Worm (Caenorhabditis elegans) whole organism, L1 larva: ENCODE measurements around the gene Y82E9BR.5.
A peak's percentile ranks its signal among the peaks of the same experiment; 100 is the strongest.

Source experiments
- C04F5.9 ChIP-seq: sonication (generic microtip); optimal IDR thresholded peaks from 2 replicates; lab custom pipeline; 2016; ENCODE audit warnings: missing genetic modification characterization, missing compliant biosample characterization
- aha-1 ChIP-seq: fragments of 150-350 bp; optimal IDR thresholded peaks from 2 replicates; lab custom pipeline; 2014; ENCODE audit warnings: missing biosample characterization, missing genetic modification characterization
- aly-2 ChIP-seq: fragments of 150-350 bp; optimal IDR thresholded peaks from 2 replicates; lab custom pipeline; 2014; ENCODE audit warnings: missing biosample characterization, missing genetic modification characterization
- blmp-1 ChIP-seq: fragments of 150-350 bp; optimal IDR thresholded peaks from 2 replicates; lab custom pipeline; 2014; ENCODE audit warnings: missing biosample characterization, missing genetic modification characterization
- ceh-63 ChIP-seq: fragments of 200-800 bp; sonication (Bioruptor generic); optimal IDR thresholded peaks from 2 replicates; lab custom pipeline; 2018; ENCODE audit warnings: mild to moderate bottlenecking, missing genetic modification characterization, missing compliant biosample characterization
- ces-1 ChIP-seq: fragments of 150-350 bp; optimal IDR thresholded peaks from 2 replicates; lab custom pipeline; 2014; ENCODE audit warnings: missing biosample characterization, missing genetic modification reagents, missing genetic modification characterization
- dpl-1 ChIP-seq, 3 experiments: fragments of 150-350 bp in 2 of 3; sonication (generic microtip) in 1 of 3; optimal IDR thresholded peaks; 2 replicates each; lab custom pipeline; 2014 to 2017; ENCODE audit warnings: missing biosample characterization in 3 of 3, missing genetic modification characterization in 3 of 3, missing genetic modification reagents in 3 of 3
- dsc-1 ChIP-seq: sonication (generic microtip); optimal IDR thresholded peaks from 2 replicates; lab custom pipeline; 2016; ENCODE audit warnings: mild to moderate bottlenecking, missing genetic modification characterization, missing compliant biosample characterization
- efl-1 ChIP-seq, 4 experiments: fragments of 150-350 bp; optimal IDR thresholded peaks in 3 of 4; peaks in 1 of 4; 1 replicate in 1 of 4; 2 replicates in 3 of 4; lab custom pipeline; 2014; ENCODE audit warnings: missing biosample characterization in 2 of 4, missing genetic modification characterization in 2 of 4, missing genetic modification reagents in 2 of 4
- elt-2 ChIP-seq: sonication (generic microtip); optimal IDR thresholded peaks from 2 replicates; lab custom pipeline; 2016; ENCODE audit warnings: missing genetic modification characterization, mild to moderate bottlenecking, inconsistent platforms, missing compliant biosample characterization, missing genetic modification reagents
- fkh-4 ChIP-seq: sonication (generic microtip); optimal IDR thresholded peaks from 2 replicates; lab custom pipeline; 2016; ENCODE audit warnings: missing compliant biosample characterization, missing genetic modification characterization, borderline replicate concordance
- fos-1 ChIP-seq: fragments of 150-350 bp; optimal IDR thresholded peaks from 2 replicates; lab custom pipeline; 2014; ENCODE audit warnings: missing biosample characterization, missing genetic modification characterization
- hpl-2 ChIP-seq: fragments of 150-350 bp; optimal IDR thresholded peaks from 2 replicates; lab custom pipeline; 2014; ENCODE audit warnings: missing biosample characterization, missing genetic modification reagents, missing genetic modification characterization
- irx-1 ChIP-seq: sonication (generic microtip); optimal IDR thresholded peaks from 2 replicates; lab custom pipeline; 2016; ENCODE audit warnings: missing genetic modification characterization, missing compliant biosample characterization
- isw-1 ChIP-seq: fragments of 200-800 bp; sonication (Bioruptor generic); IDR thresholded peaks from 2 replicates; pipeline ENCODE4 v1.3.6; 2022; ENCODE audit warnings: missing genetic modification characterization, missing compliant biosample characterization
- lin-15B ChIP-seq: fragments of 150-350 bp; sonication (generic microtip); optimal IDR thresholded peaks from 3 replicates; lab custom pipeline; 2014; ENCODE audit warnings: missing biosample characterization, missing genetic modification characterization
- lin-35 ChIP-seq, 2 experiments: fragments of 150-350 bp; optimal IDR thresholded peaks; 2 replicates each; lab custom pipeline; 2014; ENCODE audit warnings: missing biosample characterization in 2 of 2, missing genetic modification characterization in 2 of 2, missing genetic modification reagents in 2 of 2
- lsy-2 ChIP-seq, 2 experiments: fragments of 150-350 bp; optimal IDR thresholded peaks; 2 replicates each; lab custom pipeline; 2014; ENCODE audit warnings: missing biosample characterization in 2 of 2, missing genetic modification characterization in 2 of 2
- mdl-1 ChIP-seq, 2 experiments: fragments of 150-350 bp; optimal IDR thresholded peaks; 2 replicates each; lab custom pipeline; 2014 to 2017; ENCODE audit warnings: missing biosample characterization in 2 of 2, missing genetic modification characterization in 2 of 2, inconsistent platforms in 1 of 2
- nhr-28 ChIP-seq: fragments of 150-350 bp; optimal IDR thresholded peaks from 2 replicates; lab custom pipeline; 2014; ENCODE audit warnings: missing biosample characterization, missing genetic modification characterization
- nhr-47 ChIP-seq: sonication (generic microtip); optimal IDR thresholded peaks from 2 replicates; lab custom pipeline; 2016; ENCODE audit warnings: mild to moderate bottlenecking, missing genetic modification characterization, moderate library complexity, missing compliant biosample characterization
- nhr-77 ChIP-seq: fragments of 150-350 bp; optimal IDR thresholded peaks from 2 replicates; lab custom pipeline; 2014; ENCODE audit warnings: missing biosample characterization, missing genetic modification characterization
- nhr-84 ChIP-seq: sonication (generic microtip); optimal IDR thresholded peaks from 2 replicates; lab custom pipeline; 2017; ENCODE audit warnings: missing biosample characterization, missing genetic modification characterization
- nhr-85 ChIP-seq: sonication (generic microtip); peaks from one replicate; lab custom pipeline; 2016; ENCODE audit warnings: missing genetic modification characterization, inconsistent platforms, missing compliant biosample characterization
- pqm-1 ChIP-seq: sonication (generic microtip); optimal IDR thresholded peaks from 3 replicates; lab custom pipeline; 2017; ENCODE audit warnings: missing biosample characterization, missing genetic modification characterization
- rnt-1 ChIP-seq: sonication (generic microtip); optimal IDR thresholded peaks from 2 replicates; lab custom pipeline; 2016; ENCODE audit warnings: mild to moderate bottlenecking, missing genetic modification characterization, moderate library complexity, missing compliant biosample characterization
- skn-1 ChIP-seq: fragments of 150-350 bp; optimal IDR thresholded peaks from 2 replicates; lab custom pipeline; 2014; ENCODE audit warnings: missing biosample characterization, missing genetic modification characterization
- sptf-1 ChIP-seq: fragments of 150-350 bp; optimal IDR thresholded peaks from 2 replicates; lab custom pipeline; 2014; ENCODE audit warnings: missing biosample characterization, missing genetic modification characterization
- sup-37 ChIP-seq: fragments of 200-800 bp; sonication (Bioruptor generic); optimal IDR thresholded peaks from 2 replicates; lab custom pipeline; 2018; ENCODE audit warnings: mild to moderate bottlenecking, missing genetic modification characterization, missing compliant biosample characterization
- swsn-7 ChIP-seq: sonication (generic microtip); optimal IDR thresholded peaks from 2 replicates; lab custom pipeline; 2016; ENCODE audit warnings: missing genetic modification characterization, missing compliant biosample characterization
- tbx-2 ChIP-seq: sonication (generic microtip); optimal IDR thresholded peaks from 2 replicates; lab custom pipeline; 2016; ENCODE audit warnings: missing genetic modification characterization, missing compliant biosample characterization
- tlp-1 ChIP-seq: fragments of 150-350 bp; optimal IDR thresholded peaks from 2 replicates; lab custom pipeline; 2014; ENCODE audit warnings: missing biosample characterization, missing genetic modification characterization
- unc-130 ChIP-seq: fragments of 150-350 bp; optimal IDR thresholded peaks from 2 replicates; lab custom pipeline; 2017; ENCODE audit warnings: missing biosample characterization, missing genetic modification characterization, inconsistent platforms
- unc-98 ChIP-seq: fragments of 200-800 bp; sonication (Bioruptor generic); IDR thresholded peaks from 2 replicates; pipeline ENCODE4 v1.3.6; 2022; ENCODE audit warnings: missing genetic modification characterization, missing compliant biosample characterization
- vab-15 ChIP-seq: sonication (generic microtip); optimal IDR thresholded peaks from 2 replicates; lab custom pipeline; 2017; ENCODE audit warnings: missing genotype, mild to moderate bottlenecking, missing genetic modification characterization, missing compliant biosample characterization
- ztf-11 ChIP-seq, 2 experiments: sonication (generic microtip); optimal IDR thresholded peaks; 2 replicates each; lab custom pipeline; 2016 to 2017; ENCODE audit warnings: missing genetic modification characterization in 2 of 2, missing biosample characterization in 1 of 2, missing compliant biosample characterization in 1 of 2
- ztf-4 ChIP-seq: fragments of 150-350 bp; optimal IDR thresholded peaks from 2 replicates; lab custom pipeline; 2014; ENCODE audit warnings: missing biosample characterization, missing genetic modification characterization

Gene Y82E9BR.5

DNA sequence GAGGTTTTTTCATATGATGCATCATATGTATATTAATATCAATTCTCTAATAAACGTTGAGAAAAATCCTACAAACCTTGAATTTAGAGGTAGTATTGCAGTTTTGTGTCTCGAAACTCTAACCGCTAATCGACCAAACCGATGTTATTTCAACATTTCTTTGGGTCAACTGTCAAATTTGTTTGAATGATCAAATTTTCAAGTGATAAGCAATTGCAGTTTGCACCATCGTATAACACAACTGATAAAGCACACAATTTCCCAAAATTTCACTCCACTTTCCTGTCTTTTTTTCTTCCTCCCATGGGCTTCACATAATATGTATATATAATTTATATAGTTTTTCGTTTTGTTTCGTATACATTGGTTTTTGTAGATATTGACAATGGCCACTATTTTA, at the start of gene Y82E9BR.5, which contains the start of gene fbxa-138:
Gene Y82E9BR.5 (plus strand): TSS at position 279 of the 400 bp plus-strand sequence.
Gene fbxa-138 (minus strand): TSS at position 161 of the 400 bp plus-strand sequence.
- TF ChIP-seq tlp-1 (peak; percentile 17), nhr-77 (tag; lab: Kevin White, UChicago) (no peak), dsc-1 (tag; lab: Kevin White, UChicago) (no peak), fkh-4 (tag; lab: Kevin White, UChicago) (no peak), nhr-85 (tag; lab: Kevin White, UChicago) (no peak), aha-1 (tag; lab: Kevin White, UChicago) (no peak), elt-2 (tag; lab: Kevin White, UChicago) (peak; percentile 70), isw-1 (no peak), pqm-1 (no peak)
- TF ChIP-seq, all 84 proteins: peak for 2

ce11 chrIII:1340240-1340639, 43.9 kb upstream of the Y82E9BR.5 start, which contains the start of gene fbxa-5:
fbxa-5 (minus strand) TSS chrIII:1340340.
- TF ChIP-seq ztf-11 (tag; optimal IDR thresholded peaks at IDR 0.05; lab: Kevin White, UChicago) (no peak), nhr-84 (no peak), vab-15 (tag; lab: Kevin White, UChicago) (no peak), dpl-1 (GFP tag; optimal IDR thresholded peaks at IDR 0.05; lab: Kevin White, UChicago) (no peak), unc-130 (tag; lab: Kevin White, UChicago) (no peak), sptf-1 (tag; lab: Kevin White, UChicago) (no peak), lsy-2 (tag; optimal IDR thresholded peaks at IDR 0.05; lab: Kevin White, UChicago) (no peak), blmp-1 (tag; lab: Kevin White, UChicago) (no peak), irx-1 (tag; lab: Kevin White, UChicago) (no peak), tbx-2 (no peak), C04F5.9 (tag; lab: Kevin White, UChicago) (no peak), unc-98 (no peak), fos-1 (tag; lab: Kevin White, UChicago) (no peak), sup-37 (GFP tag; lab: Kevin White, UChicago) (no peak), rnt-1 (tag; lab: Kevin White, UChicago) (no peak), hpl-2 (GFP tag; lab: Kevin White, UChicago) (no peak)

ce11 chrIII:1342488-1342887, 41.7 kb upstream of the Y82E9BR.5 start, which contains the start of gene fbxa-26:
fbxa-26 (minus strand) TSS chrIII:1342522.
- TF ChIP-seq nhr-47 (tag; lab: Kevin White, UChicago) (no peak), nhr-77 (tag; lab: Kevin White, UChicago) (no peak), ztf-4 (tag; lab: Kevin White, UChicago) (no peak), unc-130 (tag; lab: Kevin White, UChicago) (no peak), aly-2 (tag; lab: Kevin White, UChicago) (no peak), aha-1 (tag; lab: Kevin White, UChicago) (no peak), ces-1 (GFP tag; lab: Kevin White, UChicago) (no peak), pqm-1 (no peak), ceh-63 (GFP tag; lab: Kevin White, UChicago) (no peak), lin-15B (tag; lab: Kevin White, UChicago) (no peak), swsn-7 (no peak), unc-98 (no peak), skn-1 (no peak), mdl-1 (tag; optimal IDR thresholded peaks at IDR 0.05; lab: Kevin White, UChicago) (no peak)
- TF ChIP-seq, all 84 proteins: peak for 0

- no peak for TF ChIP-seq nhr-28 (tag; lab: Kevin White, UChicago)
- peak; percentile 27 to 63 for TF ChIP-seq efl-1 (optimal IDR thresholded peaks at IDR 0.05; lab: Kevin White, UChicago)
- peak; percentile 62 to 76 for TF ChIP-seq efl-1 (GFP tag; optimal IDR thresholded peaks at IDR 0.05 in 1 of 2; lab: Kevin White, UChicago)
- TF ChIP-seq lin-35 (GFP tag; optimal IDR thresholded peaks at IDR 0.05; lab: Kevin White, UChicago): peak in 1 of 2 experiments; percentile 20
- peak in 1 of 3 experiments; percentile 44 for TF ChIP-seq dpl-1 (GFP tag; optimal IDR thresholded peaks at IDR 0.05; lab: Kevin White, UChicago)
- TF ChIP-seq, all 84 proteins: peak for 3
These were observed 41.2 kb upstream of the Y82E9BR.5 start, which contains the start of gene fbxa-27 for ce11 chrIII:1342919-1343419. fbxa-27 (plus strand) TSS chrIII:1342969.
